Worm (Caenorhabditis elegans) whole organism, young adult: Measurements from ENCODE around the gene acc-3.

Source experiments
- B0336.3 ChIP-seq: fragments of 200-800 bp; sonication (Bioruptor generic); IDR thresholded peaks from 2 replicates; pipeline ENCODE4 v1.3.6; 2022; ENCODE audit warnings: missing genetic modification characterization, missing compliant biosample characterization
- C17E4.6 ChIP-seq: fragments of 200-800 bp; sonication (Bioruptor generic); IDR thresholded peaks from 2 replicates; pipeline ENCODE4 v1.3.6; 2022; ENCODE audit warnings: missing genetic modification reagents, missing genetic modification characterization, missing compliant biosample characterization
- F33H1.4 ChIP-seq: fragments of 200-800 bp; sonication (Bioruptor generic); IDR thresholded peaks from 2 replicates; pipeline ENCODE4 v1.3.6; 2022; ENCODE audit warnings: missing genetic modification reagents, missing genetic modification characterization, missing compliant biosample characterization
- F57C9.4 ChIP-seq: sonication (generic microtip); optimal IDR thresholded peaks from 2 replicates; lab custom pipeline; 2017; ENCODE audit warnings: mild to moderate bottlenecking, missing genetic modification characterization, missing compliant biosample characterization
- K11D2.4 ChIP-seq: fragments of 200-800 bp; sonication (Bioruptor generic); IDR thresholded peaks from 2 replicates; pipeline ENCODE4 v1.3.6; 2022; ENCODE audit warnings: missing genetic modification reagents, missing genetic modification characterization, missing compliant biosample characterization
- K12H6.12 ChIP-seq: fragments of 200-800 bp; sonication (Bioruptor generic); optimal IDR thresholded peaks from 2 replicates; lab custom pipeline; 2018; ENCODE audit warnings: mild to moderate bottlenecking, missing genetic modification characterization, missing compliant biosample characterization
- Y53G8AR.9 ChIP-seq: fragments of 200-800 bp; sonication (Bioruptor generic); conservative IDR thresholded peaks from 2 replicates; pipeline ENCODE4 v1.3.6; 2022; ENCODE audit warnings: missing genetic modification reagents, missing genetic modification characterization, missing compliant biosample characterization
- Y95B8A.8 ChIP-seq: fragments of 200-800 bp; sonication (Bioruptor generic); IDR thresholded peaks from 2 replicates; pipeline ENCODE4 v1.3.6; 2022; ENCODE audit warnings: missing genetic modification reagents, missing genetic modification characterization, missing compliant biosample characterization
- ZK185.1 ChIP-seq: sonication (generic microtip); optimal IDR thresholded peaks from 2 replicates; lab custom pipeline; 2016; ENCODE audit warnings: mild to moderate bottlenecking, missing genetic modification characterization, missing compliant biosample characterization; ENCODE audit not compliant: poor library complexity, severe bottlenecking
- atf-7 ChIP-seq: sonication (generic microtip); optimal IDR thresholded peaks from 2 replicates; lab custom pipeline; 2017; ENCODE audit warnings: mild to moderate bottlenecking, missing genetic modification characterization, missing compliant biosample characterization
- athp-1 ChIP-seq: sonication (generic microtip); optimal IDR thresholded peaks from 2 replicates; lab custom pipeline; 2017; ENCODE audit warnings: mild to moderate bottlenecking, missing genetic modification characterization, missing compliant biosample characterization
- attf-3 ChIP-seq: fragments of 200-800 bp; sonication (Bioruptor generic); conservative IDR thresholded peaks from 2 replicates; pipeline ENCODE4 v1.3.6; 2022; ENCODE audit warnings: missing genetic modification reagents, missing genetic modification characterization, missing compliant biosample characterization
- attf-5 ChIP-seq: fragments of 200-800 bp; sonication (Bioruptor generic); optimal IDR thresholded peaks from 2 replicates; lab custom pipeline; 2018; ENCODE audit warnings: mild to moderate bottlenecking, missing genetic modification characterization, missing compliant biosample characterization
- bed-2 ChIP-seq: fragments of 200-800 bp; sonication (Bioruptor generic); IDR thresholded peaks from 2 replicates; pipeline ENCODE4 v1.3.6; 2022; ENCODE audit warnings: missing genetic modification reagents, missing genetic modification characterization, missing compliant biosample characterization
- ceh-27 ChIP-seq: fragments of 200-800 bp; sonication (Bioruptor generic); optimal IDR thresholded peaks from 2 replicates; lab custom pipeline; 2018; ENCODE audit warnings: mild to moderate bottlenecking, missing genetic modification characterization, moderate library complexity, missing compliant biosample characterization
- die-1 ChIP-seq: sonication (generic microtip); optimal IDR thresholded peaks from 2 replicates; lab custom pipeline; 2016; ENCODE audit warnings: missing genotype, mild to moderate bottlenecking, missing genetic modification characterization, missing compliant biosample characterization
- dox-1 ChIP-seq: fragments of 200-800 bp; sonication (Bioruptor generic); IDR thresholded peaks from 2 replicates; pipeline ENCODE4 v1.3.6; 2022; ENCODE audit warnings: missing genetic modification reagents, missing genetic modification characterization, missing compliant biosample characterization
- efl-1 ChIP-seq: fragments of 150-350 bp; optimal IDR thresholded peaks from 2 replicates; lab custom pipeline; 2014; ENCODE audit warnings: missing biosample characterization, missing genetic modification reagents, missing genetic modification characterization
- egrh-3 ChIP-seq: fragments of 200-800 bp; sonication (Bioruptor generic); IDR thresholded peaks from 2 replicates; pipeline ENCODE4 v1.3.6; 2022; ENCODE audit warnings: missing genetic modification reagents, missing genetic modification characterization, missing compliant biosample characterization
- ekl-4 ChIP-seq: fragments of 200-800 bp; sonication (Bioruptor generic); IDR thresholded peaks from 2 replicates; pipeline ENCODE4 v1.3.6; 2022; ENCODE audit warnings: missing genetic modification reagents, missing genetic modification characterization, missing compliant biosample characterization
- ets-4 ChIP-seq: fragments of 200-800 bp; sonication (Bioruptor generic); optimal IDR thresholded peaks from 2 replicates; lab custom pipeline; 2018; ENCODE audit warnings: mild to moderate bottlenecking, missing genetic modification characterization, missing compliant biosample characterization
- gei-17 ChIP-seq: fragments of 200-800 bp; sonication (Bioruptor generic); optimal IDR thresholded peaks from 2 replicates; lab custom pipeline; 2018; ENCODE audit warnings: mild to moderate bottlenecking, missing genetic modification characterization, missing compliant biosample characterization
- hmg-1.2 ChIP-seq: fragments of 200-800 bp; sonication (Bioruptor generic); IDR thresholded peaks from 2 replicates; pipeline ENCODE4 v1.3.6; 2022; ENCODE audit warnings: missing genetic modification reagents, missing genetic modification characterization, missing compliant biosample characterization
- hmg-20 ChIP-seq: fragments of 200-800 bp; sonication (Bioruptor generic); IDR thresholded peaks from 2 replicates; pipeline ENCODE4 v1.3.6; 2022; ENCODE audit warnings: missing genetic modification reagents, missing genetic modification characterization, missing compliant biosample characterization
- let-526 ChIP-seq: fragments of 200-800 bp; sonication (Bioruptor generic); IDR thresholded peaks from 2 replicates; pipeline ENCODE4 v1.3.6; 2022; ENCODE audit warnings: missing genetic modification reagents, missing genetic modification characterization, missing compliant biosample characterization
- let-607 ChIP-seq, 2 experiments: fragments of 200-800 bp in 1 of 2; sonication (Bioruptor generic) in 1 of 2; sonication (generic microtip) in 1 of 2; optimal IDR thresholded peaks; 2 replicates each; lab custom pipeline; 2016 to 2018; ENCODE audit warnings: mild to moderate bottlenecking in 2 of 2, missing compliant biosample characterization in 2 of 2, missing genetic modification characterization in 2 of 2, moderate library complexity in 2 of 2, missing genotype in 1 of 2
- lin-26 ChIP-seq: fragments of 200-800 bp; sonication (Bioruptor generic); IDR thresholded peaks from 2 replicates; pipeline ENCODE4 v1.3.6; 2022; ENCODE audit warnings: missing genetic modification reagents, missing genetic modification characterization, missing compliant biosample characterization
- lin-35 ChIP-seq, 3 experiments: fragments of 150-350 bp in 2 of 3; sonication (generic microtip) in 1 of 3; optimal IDR thresholded peaks; 2 replicates each; lab custom pipeline; 2014 to 2018; ENCODE audit warnings: missing biosample characterization in 3 of 3, missing genetic modification characterization in 3 of 3, missing genetic modification reagents in 3 of 3
- lin-40 ChIP-seq: sonication (generic microtip); optimal IDR thresholded peaks from 2 replicates; lab custom pipeline; 2016; ENCODE audit warnings: missing genetic modification characterization, mild to moderate bottlenecking, missing compliant biosample characterization, missing genotype, missing genetic modification reagents
- lin-54 ChIP-seq: fragments of 200-800 bp; sonication (Bioruptor generic); optimal IDR thresholded peaks from 2 replicates; lab custom pipeline; 2018; ENCODE audit warnings: mild to moderate bottlenecking, missing genetic modification characterization, missing compliant biosample characterization
- lir-1 ChIP-seq: fragments of 200-800 bp; sonication (Bioruptor generic); conservative IDR thresholded peaks from 2 replicates; pipeline ENCODE4 v1.3.6; 2022; ENCODE audit warnings: missing genetic modification reagents, missing genetic modification characterization, missing compliant biosample characterization
- lsl-1 ChIP-seq: fragments of 200-800 bp; sonication (Bioruptor generic); optimal IDR thresholded peaks from 2 replicates; lab custom pipeline; 2018; ENCODE audit warnings: mild to moderate bottlenecking, missing genetic modification characterization, moderate library complexity, missing compliant biosample characterization
- mcd-1 ChIP-seq: fragments of 200-800 bp; sonication (Bioruptor generic); IDR thresholded peaks from 2 replicates; pipeline ENCODE4 v1.3.6; 2022; ENCODE audit warnings: missing genetic modification reagents, missing genetic modification characterization, missing compliant biosample characterization
- mxl-1 ChIP-seq: sonication (generic microtip); optimal IDR thresholded peaks from 2 replicates; lab custom pipeline; 2016; ENCODE audit warnings: missing genetic modification characterization, missing compliant biosample characterization
- nfya-2 ChIP-seq: fragments of 200-800 bp; sonication (Bioruptor generic); IDR thresholded peaks from 2 replicates; pipeline ENCODE4 v1.3.6; 2022; ENCODE audit warnings: missing genetic modification reagents, missing genetic modification characterization, missing compliant biosample characterization
- nhr-27 ChIP-seq: fragments of 200-800 bp; sonication (Bioruptor generic); optimal IDR thresholded peaks from 2 replicates; lab custom pipeline; 2018; ENCODE audit warnings: mild to moderate bottlenecking, missing genetic modification characterization, moderate library complexity, missing compliant biosample characterization
- pha-4 ChIP-seq: fragments of 150-350 bp; sonication (generic microtip); optimal IDR thresholded peaks from 2 replicates; lab custom pipeline; 2014; ENCODE audit warnings: missing biosample characterization, missing genetic modification reagents, missing genetic modification characterization
- rcor-1 ChIP-seq: fragments of 200-800 bp; sonication (Bioruptor generic); IDR thresholded peaks from 2 replicates; pipeline ENCODE4 v1.3.6; 2022; ENCODE audit warnings: missing genetic modification reagents, missing genetic modification characterization, missing compliant biosample characterization
- repo-1 ChIP-seq: sonication (generic microtip); optimal IDR thresholded peaks from 2 replicates; lab custom pipeline; 2017; ENCODE audit warnings: mild to moderate bottlenecking, missing genetic modification characterization, missing compliant biosample characterization
- snpc-4 ChIP-seq, 5 experiments: fragments of 150-350 bp in 1 of 5; sonication (generic microtip) in 4 of 5; optimal IDR thresholded peaks; 2 replicates each; lab custom pipeline; 2014 to 2018; ENCODE audit warnings: missing genetic modification characterization in 5 of 5, missing biosample characterization in 3 of 5, antibody characterized with exemption in 2 of 5, mild to moderate bottlenecking in 2 of 5, missing compliant biosample characterization in 2 of 5, missing genotype in 2 of 5, moderate library complexity in 2 of 5, missing genetic modification reagents in 1 of 5
- tbp1 ChIP-seq: fragments of 200-800 bp; sonication (Bioruptor generic); optimal IDR thresholded peaks from 2 replicates; lab custom pipeline; 2018; ENCODE audit warnings: mild to moderate bottlenecking, missing genetic modification characterization, missing compliant biosample characterization
- tlf-1 ChIP-seq: fragments of 200-800 bp; sonication (Bioruptor generic); optimal IDR thresholded peaks from 2 replicates; lab custom pipeline; 2018; ENCODE audit warnings: mild to moderate bottlenecking, missing genetic modification characterization, missing compliant biosample characterization
- unc-62 ChIP-seq: fragments of 150-350 bp; optimal IDR thresholded peaks from 2 replicates; lab custom pipeline; 2014; ENCODE audit warnings: missing biosample characterization, missing genetic modification reagents, missing genetic modification characterization
- ztf-18 ChIP-seq: sonication (generic microtip); optimal IDR thresholded peaks from 2 replicates; lab custom pipeline; 2016; ENCODE audit warnings: missing genotype, mild to moderate bottlenecking, missing genetic modification characterization, missing compliant biosample characterization
- ztf-26 ChIP-seq: sonication (generic microtip); optimal IDR thresholded peaks from 2 replicates; lab custom pipeline; 2017; ENCODE audit warnings: missing genetic modification characterization, missing compliant biosample characterization
- ztf-3 ChIP-seq: fragments of 200-800 bp; sonication (Bioruptor generic); optimal IDR thresholded peaks from 2 replicates; lab custom pipeline; 2018; ENCODE audit warnings: mild to moderate bottlenecking, missing genetic modification characterization, missing compliant biosample characterization

The acc-3 gene

ce11 chrX:4711698-4712329 is 15.5 kb downstream of the acc-3 start, which contains the start of the genes dnj-14 and glit-1:
Gene dnj-14 (minus strand): TSS chrX:4711748.
Gene glit-1 (plus strand): TSS chrX:4712279.
- peak; percentile 94 for TF ChIP-seq attf-5
- TF ChIP-seq lin-54 (GFP tag; lab: Kevin White, UChicago) = peak; percentile 34
- TF ChIP-seq bed-2 (GFP tag; lab: Robert Waterston, UW) = peak; percentile 12; the same call in 1 of the 2 replicates
- TF ChIP-seq hmg-20 (GFP tag; lab: Robert Waterston, UW) = 0 out of 2 replicates have a peak, but pooled peaks have one; percentile 45
- TF ChIP-seq ets-4 (GFP tag; lab: Kevin White, UChicago) = peak; percentile 58
- TF ChIP-seq pha-4 = peak; percentile 89
- TF ChIP-seq efl-1 = peak; percentile 31
- TF ChIP-seq Y95B8A.8 = 0 out of 2 replicates have a peak, but pooled peaks have one; percentile 35
- TF ChIP-seq mxl-1 (tag; lab: Kevin White, UChicago) = no peak
- peak; percentile 36 for TF ChIP-seq athp-1
- TF ChIP-seq attf-3 = 0 out of 2 replicates have a peak, but pooled peaks have one; percentile 11
- TF ChIP-seq nhr-27 = no peak
- TF ChIP-seq ztf-18 (tag; lab: Kevin White, UChicago) = peak; percentile 57
- TF ChIP-seq atf-7 = peak; percentile 58
- peak; percentile 53 for TF ChIP-seq tlf-1 (GFP tag; lab: Kevin White, UChicago)
- TF ChIP-seq lin-26 = no peak
- TF ChIP-seq mcd-1 (GFP tag; lab: Robert Waterston, UW) = peak; percentile 89
- TF ChIP-seq B0336.3 (GFP tag; lab: Robert Waterston, UW) = peak; percentile 77
- TF ChIP-seq K11D2.4 (GFP tag; lab: Robert Waterston, UW) = peak; percentile 62; the same call in 1 of the 2 replicates
- TF ChIP-seq F33H1.4 (GFP tag; lab: Robert Waterston, UW) = peak; percentile 79
- 0 out of 2 replicates have a peak, but pooled peaks have one; percentile 20 for TF ChIP-seq ekl-4 (GFP tag; lab: Robert Waterston, UW)
- TF ChIP-seq Y53G8AR.9 = 0 out of 2 replicates have a peak, but pooled peaks have one; percentile 35
- TF ChIP-seq unc-62 (GFP tag; lab: Kevin White, UChicago) = peak; percentile 51
- TF ChIP-seq C17E4.6 = no peak
- TF ChIP-seq snpc-4 (GFP tag; optimal IDR thresholded peaks at IDR 0.05; lab: Kevin White, UChicago) = no peak
- peak in 3 of 4 experiments; percentile 49 to 70 (median 53) for TF ChIP-seq snpc-4 (tag; optimal IDR thresholded peaks at IDR 0.05; lab: Kevin White, UChicago)
- TF ChIP-seq egrh-3 (GFP tag; lab: Robert Waterston, UW) = peak; percentile 46; the same call in 1 of the 2 replicates
- peak; percentile 51 for TF ChIP-seq repo-1
- peak in 1 of 3 experiments; percentile 58 for TF ChIP-seq lin-35 (GFP tag; optimal IDR thresholded peaks at IDR 0.05; lab: Kevin White, UChicago)
- TF ChIP-seq lir-1 (GFP tag; lab: Robert Waterston, UW) = peak; percentile 36; the same call in 1 of the 2 replicates
- TF ChIP-seq K12H6.12 (tag; lab: Kevin White, UChicago) = peak; percentile 70
- peak; percentile 91 for TF ChIP-seq ceh-27 (GFP tag; lab: Kevin White, UChicago)
- no peak for TF ChIP-seq nfya-2 (GFP tag; lab: Robert Waterston, UW)
- TF ChIP-seq hmg-1.2 (GFP tag; lab: Robert Waterston, UW) = peak; percentile 71
- TF ChIP-seq gei-17 (GFP tag; lab: Kevin White, UChicago) = peak; percentile 46
- peak; percentile 63 for TF ChIP-seq tbp1
- TF ChIP-seq lin-40 (tag; lab: Kevin White, UChicago) = peak; percentile 81
- peak; percentile 28 for TF ChIP-seq lsl-1 (GFP tag; lab: Kevin White, UChicago)
- TF ChIP-seq let-607 (tag; optimal IDR thresholded peaks at IDR 0.05; lab: Kevin White, UChicago) = peak; percentile 74 to 80
- TF ChIP-seq ZK185.1 (tag; lab: Kevin White, UChicago) = peak; percentile 53
- TF ChIP-seq ztf-26 (tag; lab: Kevin White, UChicago) = peak; percentile 57
- peak; percentile 50 for TF ChIP-seq rcor-1 (GFP tag; lab: Robert Waterston, UW)
- no peak for TF ChIP-seq ztf-3 (GFP tag; lab: Kevin White, UChicago)
- peak; percentile 91 for TF ChIP-seq dox-1 (GFP tag; lab: Robert Waterston, UW)
- TF ChIP-seq F57C9.4 (tag; lab: Kevin White, UChicago) = no peak
- TF ChIP-seq let-526 = peak; percentile 76; the same call in 1 of the 2 replicates
- TF ChIP-seq die-1 = no peak
